Fruit fly (Drosophila melanogaster) whole organism, embryonic: ENCODE measurements around the gene CG12438.

Source experiments
- Antp ChIP-seq: fragments of 200-800 bp; sonication (Bioruptor generic); optimal IDR thresholded peaks from 3 replicates; lab custom pipeline; 2016; ENCODE audit warnings: missing biosample characterization, missing genetic modification characterization
- BEAF-32 ChIP-seq: fragments of 200-800 bp; sonication (Bioruptor generic); optimal IDR thresholded peaks from 3 replicates; lab custom pipeline; 2017; ENCODE audit warnings: missing biosample characterization, missing genetic modification characterization, mild to moderate bottlenecking, moderate library complexity, missing genetic modification reagents
- Bteb2 ChIP-seq: fragments of 200-800 bp; sonication (Bioruptor generic); optimal IDR thresholded peaks from 2 replicates; lab custom pipeline; 2016; ENCODE audit warnings: missing biosample characterization, missing genetic modification characterization
- CG11504 ChIP-seq: fragments of 200-800 bp; sonication (Bioruptor generic); optimal IDR thresholded peaks from 3 replicates; lab custom pipeline; 2019; ENCODE audit warnings: missing biosample characterization, mild to moderate bottlenecking, missing genetic modification characterization, moderate library complexity
- CG12391 ChIP-seq: fragments of 200-800 bp; sonication (Bioruptor generic); optimal IDR thresholded peaks from 3 replicates; lab custom pipeline; 2018; ENCODE audit warnings: missing biosample characterization, mild to moderate bottlenecking, missing genetic modification characterization, moderate library complexity
- CG13424 ChIP-seq: fragments of 200-800 bp; sonication (Bioruptor generic); optimal IDR thresholded peaks from 2 replicates; lab custom pipeline; 2019; ENCODE audit warnings: missing biosample characterization, mild to moderate bottlenecking, missing genetic modification characterization, moderate library complexity
- CG13775 ChIP-seq: fragments of 200-800 bp; sonication (Bioruptor generic); optimal IDR thresholded peaks from 3 replicates; lab custom pipeline; 2017; ENCODE audit warnings: missing biosample characterization, mild to moderate bottlenecking, missing genetic modification characterization
- CG14050 ChIP-seq: fragments of 200-800 bp; sonication (Bioruptor generic); IDR thresholded peaks from 3 replicates; pipeline ENCODE4 v1.3.6; 2022; ENCODE audit warnings: missing biosample characterization, missing genetic modification characterization
- CG15269 ChIP-seq: fragments of 200-800 bp; sonication (Bioruptor generic); optimal IDR thresholded peaks from 2 replicates; lab custom pipeline; 2018; ENCODE audit warnings: missing biosample characterization, mild to moderate bottlenecking, missing genetic modification characterization, moderate library complexity
- CG16779 ChIP-seq: fragments of 200-800 bp; sonication (Bioruptor generic); IDR thresholded peaks from 2 replicates; pipeline ENCODE4 v1.3.6; 2022; ENCODE audit warnings: missing biosample characterization, missing genetic modification characterization
- CG18619 ChIP-seq: fragments of 200-800 bp; sonication (Bioruptor generic); optimal IDR thresholded peaks from 3 replicates; lab custom pipeline; 2017; ENCODE audit warnings: missing biosample characterization, mild to moderate bottlenecking, missing genetic modification characterization
- CG2875 ChIP-seq: fragments of 200-800 bp; sonication (Bioruptor generic); optimal IDR thresholded peaks from 2 replicates; lab custom pipeline; 2017; ENCODE audit warnings: missing biosample characterization, mild to moderate bottlenecking, missing genetic modification characterization, missing genetic modification reagents
- CG31388 ChIP-seq: fragments of 200-800 bp; sonication (Bioruptor generic); optimal IDR thresholded peaks from 2 replicates; lab custom pipeline; 2016; ENCODE audit warnings: missing biosample characterization, missing genetic modification characterization
- CG32767 ChIP-seq: fragments of 200-800 bp; sonication (Bioruptor generic); IDR thresholded peaks from 2 replicates; pipeline ENCODE4 v1.3.6; 2022; ENCODE audit warnings: missing biosample characterization, missing genetic modification characterization
- CG4404 ChIP-seq: fragments of 200-800 bp; sonication (Bioruptor generic); IDR thresholded peaks from 2 replicates; pipeline ENCODE4 v1.3.6; 2022; ENCODE audit warnings: missing biosample characterization, missing genetic modification characterization
- CG5180 ChIP-seq: fragments of 200-800 bp; sonication (Bioruptor generic); optimal IDR thresholded peaks from 3 replicates; lab custom pipeline; 2017; ENCODE audit warnings: missing biosample characterization, missing genetic modification characterization, mild to moderate bottlenecking, moderate library complexity, missing genetic modification reagents
- CG5245 ChIP-seq: fragments of 200-800 bp; sonication (Bioruptor generic); optimal IDR thresholded peaks from 3 replicates; lab custom pipeline; 2016; ENCODE audit warnings: missing biosample characterization, missing genetic modification characterization
- CG7556 ChIP-seq: fragments of 200-800 bp; sonication (Bioruptor generic); optimal IDR thresholded peaks from 2 replicates; lab custom pipeline; 2017; ENCODE audit warnings: missing biosample characterization, mild to moderate bottlenecking, missing genetic modification characterization
- CG7928 ChIP-seq: fragments of 200-800 bp; sonication (Bioruptor generic); optimal IDR thresholded peaks from 2 replicates; lab custom pipeline; 2017; ENCODE audit warnings: missing biosample characterization, mild to moderate bottlenecking, missing genetic modification characterization
- CG8924 ChIP-seq: fragments of 200-800 bp; optimal IDR thresholded peaks from 3 replicates; lab custom pipeline; 2019; ENCODE audit warnings: missing biosample characterization, mild to moderate bottlenecking, missing genetic modification characterization, moderate library complexity
- CoRest ChIP-seq: fragments of 200-800 bp; sonication (Bioruptor generic); optimal IDR thresholded peaks from 3 replicates; lab custom pipeline; 2018; ENCODE audit warnings: missing biosample characterization, mild to moderate bottlenecking, missing genetic modification characterization, moderate library complexity
- Hmr ChIP-seq: fragments of 200-800 bp; sonication (Bioruptor generic); optimal IDR thresholded peaks from 3 replicates; lab custom pipeline; 2017; ENCODE audit warnings: mild to moderate bottlenecking, missing biosample characterization, missing genetic modification reagents, missing genetic modification characterization
- Max ChIP-seq: fragments of 200-800 bp; sonication (Bioruptor generic); optimal IDR thresholded peaks from 2 replicates; lab custom pipeline; 2016; ENCODE audit warnings: missing biosample characterization, mild to moderate bottlenecking, missing genetic modification characterization
- Oli ChIP-seq: fragments of 200-800 bp; sonication (Bioruptor generic); optimal IDR thresholded peaks from 2 replicates; lab custom pipeline; 2018; ENCODE audit warnings: missing biosample characterization, mild to moderate bottlenecking, missing genetic modification characterization, moderate library complexity
- Pdp1 ChIP-seq, 2 experiments: fragments of 200-800 bp; sonication (Bioruptor generic); optimal IDR thresholded peaks; 3 replicates each; lab custom pipeline; 2016; ENCODE audit warnings: missing biosample characterization in 2 of 2, missing genetic modification characterization in 2 of 2, mild to moderate bottlenecking in 1 of 2, moderate library complexity in 1 of 2
- Rfx ChIP-seq: fragments of 200-800 bp; sonication (Bioruptor generic); IDR thresholded peaks from 2 replicates; pipeline ENCODE4 v1.3.6; 2022; ENCODE audit warnings: missing biosample characterization, missing genetic modification characterization
- bcd ChIP-seq: fragments of 200-800 bp; sonication (Bioruptor generic); optimal IDR thresholded peaks from 2 replicates; lab custom pipeline; 2017; ENCODE audit warnings: missing biosample characterization, mild to moderate bottlenecking, missing genetic modification characterization
- caup ChIP-seq: fragments of 200-800 bp; sonication (Bioruptor generic); optimal IDR thresholded peaks from 3 replicates; lab custom pipeline; 2017; ENCODE audit warnings: missing biosample characterization, mild to moderate bottlenecking, missing genetic modification characterization, moderate library complexity; ENCODE audit not compliant: severe bottlenecking
- ci ChIP-seq: fragments of 200-800 bp; sonication (Bioruptor generic); IDR thresholded peaks from 3 replicates; pipeline ENCODE4 v1.3.6; 2022; ENCODE audit warnings: missing biosample characterization, missing genetic modification characterization
- croc ChIP-seq: fragments of 200-800 bp; sonication (Bioruptor generic); conservative IDR thresholded peaks from 3 replicates; pipeline ENCODE4 v1.3.6; 2022; ENCODE audit warnings: missing biosample characterization, missing genetic modification characterization
- dmrt11E ChIP-seq: fragments of 200-800 bp; sonication (Bioruptor generic); optimal IDR thresholded peaks from 3 replicates; lab custom pipeline; 2018; ENCODE audit warnings: missing biosample characterization, mild to moderate bottlenecking, missing genetic modification characterization, moderate library complexity
- eve ChIP-seq, 2 experiments: fragments of >200 bp; optimal IDR thresholded peaks; 2 replicates each; lab custom pipeline; 2017; ENCODE audit warnings: missing biosample characterization in 2 of 2, missing genetic modification characterization in 2 of 2
- fd96Cb ChIP-seq: fragments of 200-800 bp; sonication (Bioruptor generic); optimal IDR thresholded peaks from 2 replicates; lab custom pipeline; 2018; ENCODE audit warnings: missing biosample characterization, mild to moderate bottlenecking, missing genetic modification characterization, moderate library complexity
- gem ChIP-seq: fragments of 200-800 bp; sonication (Bioruptor generic); optimal IDR thresholded peaks from 2 replicates; lab custom pipeline; 2019; ENCODE audit warnings: missing biosample characterization, mild to moderate bottlenecking, missing genetic modification characterization, moderate library complexity
- grau ChIP-seq: fragments of 200-800 bp; optimal IDR thresholded peaks from 3 replicates; lab custom pipeline; 2019; ENCODE audit warnings: missing biosample characterization, mild to moderate bottlenecking, missing genetic modification characterization, moderate library complexity
- gsb-n ChIP-seq: fragments of 200-800 bp; sonication (Bioruptor generic); optimal IDR thresholded peaks from 3 replicates; lab custom pipeline; 2018; ENCODE audit warnings: missing biosample characterization, mild to moderate bottlenecking, missing genetic modification characterization
- hkb ChIP-seq, 2 experiments: fragments of 200-800 bp in 1 of 2; fragments of >200 bp in 1 of 2; sonication (Bioruptor generic) in 1 of 2; IDR thresholded peaks in 1 of 2; optimal IDR thresholded peaks in 1 of 2; 2 replicates each; pipeline versions ENCODE4 v1.3.6 to Lab custom; 2017 to 2022; ENCODE audit warnings: missing biosample characterization in 1 of 2, missing genetic modification characterization in 1 of 2
- lola ChIP-seq, 3 experiments: fragments of >200 bp in 2 of 3; fragments of 200-800 bp in 1 of 3; sonication (Bioruptor generic) in 1 of 3; optimal IDR thresholded peaks; 2 replicates each; lab custom pipeline; 2017 to 2019; ENCODE audit warnings: missing biosample characterization in 3 of 3, missing genetic modification characterization in 3 of 3, mild to moderate bottlenecking in 1 of 3, moderate library complexity in 1 of 3
- nerfin-1 ChIP-seq: fragments of 200-800 bp; sonication (Bioruptor generic); optimal IDR thresholded peaks from 3 replicates; lab custom pipeline; 2019; ENCODE audit warnings: missing biosample characterization, mild to moderate bottlenecking, missing genetic modification characterization, moderate library complexity
- onecut ChIP-seq: fragments of 200-800 bp; sonication (Bioruptor generic); IDR thresholded peaks from 2 replicates; pipeline ENCODE4 v1.3.6; 2022; ENCODE audit warnings: missing biosample characterization, missing genetic modification characterization
- org-1 ChIP-seq: fragments of 200-800 bp; sonication (Bioruptor generic); optimal IDR thresholded peaks from 2 replicates; lab custom pipeline; 2017; ENCODE audit warnings: missing biosample characterization, missing genetic modification characterization
- pfk ChIP-seq: fragments of 200-800 bp; sonication (Bioruptor generic); optimal IDR thresholded peaks from 2 replicates; lab custom pipeline; 2018; ENCODE audit warnings: missing biosample characterization, mild to moderate bottlenecking, missing genetic modification characterization, moderate library complexity
- prd ChIP-seq, 3 experiments: fragments of >200 bp in 2 of 3; fragments of 200-800 bp in 1 of 3; sonication (Bioruptor generic) in 1 of 3; optimal IDR thresholded peaks in 2 of 3; IDR thresholded peaks in 1 of 3; 2 replicates in 2 of 3; 3 replicates in 1 of 3; pipeline versions ENCODE4 v1.3.6 to Lab custom; 2017 to 2022; ENCODE audit warnings: missing biosample characterization in 1 of 3, missing genetic modification characterization in 1 of 3
- pros ChIP-seq: fragments of 200-800 bp; sonication (Bioruptor generic); optimal IDR thresholded peaks from 3 replicates; lab custom pipeline; 2019; ENCODE audit warnings: missing biosample characterization, mild to moderate bottlenecking, missing genetic modification characterization, moderate library complexity
- tap ChIP-seq: fragments of 200-800 bp; optimal IDR thresholded peaks from 3 replicates; lab custom pipeline; 2019; ENCODE audit warnings: missing biosample characterization, mild to moderate bottlenecking, missing genetic modification characterization, moderate library complexity
- tll ChIP-seq, 2 experiments: fragments of 200-800 bp in 1 of 2; fragments of >200 bp in 1 of 2; sonication (Bioruptor generic) in 1 of 2; optimal IDR thresholded peaks; 2 replicates each; lab custom pipeline; 2017 to 2019; ENCODE audit warnings: missing biosample characterization in 2 of 2, missing genetic modification characterization in 2 of 2, mild to moderate bottlenecking in 1 of 2, moderate library complexity in 1 of 2
- yki ChIP-seq: fragments of >200 bp; optimal IDR thresholded peaks from 3 replicates; lab custom pipeline; 2018
- zf30C ChIP-seq: fragments of 200-800 bp; sonication (Bioruptor generic); optimal IDR thresholded peaks from 3 replicates; lab custom pipeline; 2018; ENCODE audit warnings: missing biosample characterization, mild to moderate bottlenecking, missing genetic modification characterization

Gene CG12438

dm6 chr2L:8746350-8746759 lies 5.7 kb upstream of the CG12438 start (continued):
- TF ChIP-seq Oli (peak; percentile 48), BEAF-32 (GFP tag; lab: Kevin White, UChicago) (no peak), Antp (no peak), fd96Cb (tag; lab: Kevin White, UChicago) (peak; percentile 38), CG18619 (GFP tag; lab: Kevin White, UChicago) (peak; percentile 21), pfk (GFP tag; lab: Kevin White, UChicago) (no peak), croc (GFP tag; lab: Robert Waterston, UW) (peak; percentile 40; the same call in 1 of the 3 replicates), CG31388 (GFP tag; lab: Kevin White, UChicago) (peak; percentile 18), CG5180 (GFP tag; lab: Kevin White, UChicago) (no peak), bcd (GFP tag; lab: Kevin White, UChicago) (peak; percentile 37), prd (optimal IDR thresholded peaks at IDR 0.05; lab: Kevin White, UChicago) (no peak), prd (GFP tag; IDR thresholded peaks at IDR 0.05; lab: Robert Waterston, UW) (peak; percentile 54; the same call in 1 of the 3 replicates), zf30C (GFP tag; lab: Kevin White, UChicago) (peak; percentile 72), CG13775 (GFP tag; lab: Kevin White, UChicago) (peak; percentile 2), Bteb2 (no peak), Max (peak; percentile 14), hkb (optimal IDR thresholded peaks at IDR 0.05; lab: Kevin White, UChicago) (no peak), hkb (GFP tag; IDR thresholded peaks at IDR 0.05; lab: Robert Waterston, UW) (peak; percentile 46; the same call in 1 of the 2 replicates), CG14050 (GFP tag; lab: Robert Waterston, UW) (no peak), yki (lab: Kevin White, UChicago) (no peak), CG12391 (tag; lab: Kevin White, UChicago) (peak; percentile 63), CG2875 (GFP tag; lab: Kevin White, UChicago) (no peak), grau (peak; percentile 57), CG32767 (GFP tag; lab: Robert Waterston, UW) (no peak), CG16779 (no peak), CoRest (peak; percentile 54), CG4404 (GFP tag; lab: Robert Waterston, UW) (no peak), CG15269 (tag; lab: Kevin White, UChicago) (peak; percentile 31), CG11504 (tag; lab: Kevin White, UChicago) (peak; percentile 70), CG7928 (GFP tag; lab: Kevin White, UChicago) (no peak), CG8924 (peak; percentile 58), dmrt11E (tag; lab: Kevin White, UChicago) (peak; percentile 61), nerfin-1 (peak; percentile 47), gem (tag; lab: Kevin White, UChicago) (peak; percentile 74), Pdp1 (GFP tag; optimal IDR thresholded peaks at IDR 0.05; lab: Kevin White, UChicago) (peak in 1 of 2 experiments; percentile 15), tll (GFP tag; optimal IDR thresholded peaks at IDR 0.05; lab: Kevin White, UChicago) (no peak), ci (GFP tag; lab: Robert Waterston, UW) (peak; percentile 69; the same call in 2 of the 3 replicates), CG13424 (tag; lab: Kevin White, UChicago) (peak; percentile 62), pros (GFP tag; lab: Kevin White, UChicago) (peak; percentile 83), CG7556 (GFP tag; lab: Kevin White, UChicago) (peak; percentile 63), tap (no peak), Rfx (GFP tag; lab: Robert Waterston, UW) (no peak), eve (GFP tag; optimal IDR thresholded peaks at IDR 0.05; lab: Kevin White, UChicago) (peak in 1 of 2 experiments; percentile 75), gsb-n (tag; lab: Kevin White, UChicago) (peak; percentile 55), Hmr (GFP tag; lab: Kevin White, UChicago) (peak; percentile 35), org-1 (GFP tag; lab: Kevin White, UChicago) (peak; percentile 1), lola (GFP tag; optimal IDR thresholded peaks at IDR 0.05; lab: Kevin White, UChicago) (peak in 1 of 3 experiments; percentile 60), caup (GFP tag; lab: Kevin White, UChicago) (peak; percentile 28), CG5245 (GFP tag; lab: Kevin White, UChicago) (peak; percentile 50), onecut (GFP tag; lab: Robert Waterston, UW) (peak; percentile 21; the same call in 1 of the 2 replicates)
